Fruit fly (Drosophila melanogaster) whole organism, embryonic: Measurements from ENCODE around the gene CG15922.

ENCODE experiments used
- CG12071 ChIP-seq: fragments of 200-800 bp; sonication (Bioruptor generic); optimal IDR thresholded peaks from 3 replicates; lab custom pipeline; 2018; ENCODE audit warnings: missing biosample characterization, mild to moderate bottlenecking, missing genetic modification characterization
- CG12391 ChIP-seq: fragments of 200-800 bp; sonication (Bioruptor generic); optimal IDR thresholded peaks from 3 replicates; lab custom pipeline; 2018; ENCODE audit warnings: missing biosample characterization, mild to moderate bottlenecking, missing genetic modification characterization, moderate library complexity
- CG13123 ChIP-seq: fragments of 200-800 bp; sonication (Bioruptor generic); optimal IDR thresholded peaks from 2 replicates; lab custom pipeline; 2016; ENCODE audit warnings: missing biosample characterization, missing genetic modification characterization
- CG14050 ChIP-seq: fragments of 200-800 bp; sonication (Bioruptor generic); IDR thresholded peaks from 3 replicates; pipeline ENCODE4 v1.3.6; 2022; ENCODE audit warnings: missing biosample characterization, missing genetic modification characterization
- CG15011 ChIP-seq: fragments of 200-800 bp; sonication (Bioruptor generic); optimal IDR thresholded peaks from 3 replicates; lab custom pipeline; 2018; ENCODE audit warnings: missing biosample characterization, mild to moderate bottlenecking, missing genetic modification characterization
- CG16813 ChIP-seq: fragments of 200-800 bp; sonication (Bioruptor generic); IDR thresholded peaks from 3 replicates; pipeline ENCODE4 v1.3.6; 2022; ENCODE audit warnings: missing biosample characterization, missing genetic modification characterization; ENCODE audit not compliant: partially characterized antibody
- CG17359 ChIP-seq: fragments of 200-800 bp; sonication (Bioruptor generic); optimal IDR thresholded peaks from 3 replicates; lab custom pipeline; 2018; ENCODE audit warnings: missing biosample characterization, mild to moderate bottlenecking, missing genetic modification characterization, moderate library complexity
- CG17802 ChIP-seq: fragments of 200-800 bp; sonication (Bioruptor generic); optimal IDR thresholded peaks from 2 replicates; lab custom pipeline; 2018; ENCODE audit warnings: missing biosample characterization, mild to moderate bottlenecking, missing genetic modification characterization, moderate library complexity
- CG18599 ChIP-seq: fragments of 200-800 bp; sonication (Bioruptor generic); optimal IDR thresholded peaks from 3 replicates; lab custom pipeline; 2017; ENCODE audit warnings: missing biosample characterization, missing genetic modification characterization, mild to moderate bottlenecking, moderate library complexity, missing genetic modification reagents
- CG31441 ChIP-seq: fragments of 200-800 bp; sonication (Bioruptor generic); IDR thresholded peaks from 2 replicates; pipeline ENCODE4 v1.3.6; 2022; ENCODE audit warnings: missing biosample characterization, missing genetic modification characterization
- CG34422 ChIP-seq: fragments of 200-800 bp; sonication (Bioruptor generic); IDR thresholded peaks from 3 replicates; pipeline ENCODE4 v1.3.6; 2022; ENCODE audit warnings: missing biosample characterization, missing genetic modification characterization
- CG7271 ChIP-seq: fragments of 200-800 bp; sonication (Bioruptor generic); optimal IDR thresholded peaks from 2 replicates; lab custom pipeline; 2018; ENCODE audit warnings: missing biosample characterization, mild to moderate bottlenecking, missing genetic modification characterization, moderate library complexity
- CG9932 ChIP-seq: fragments of 200-800 bp; sonication (Bioruptor generic); IDR thresholded peaks from 2 replicates; pipeline ENCODE4 v1.3.6; 2022; ENCODE audit warnings: missing biosample characterization, missing genetic modification characterization
- HLH54F ChIP-seq: fragments of 200-800 bp; sonication (Bioruptor generic); optimal IDR thresholded peaks from 3 replicates; lab custom pipeline; 2016; ENCODE audit warnings: missing biosample characterization, missing genetic modification characterization
- Hand ChIP-seq: fragments of 200-800 bp; sonication (Bioruptor generic); optimal IDR thresholded peaks from 2 replicates; lab custom pipeline; 2017; ENCODE audit warnings: mild to moderate bottlenecking, missing biosample characterization, missing genetic modification reagents, missing genetic modification characterization
- HmgD ChIP-seq: fragments of 200-800 bp; sonication (Bioruptor generic); optimal IDR thresholded peaks from 3 replicates; lab custom pipeline; 2016; ENCODE audit warnings: missing biosample characterization, missing genetic modification characterization
- Jarid2 ChIP-seq: fragments of 200-800 bp; sonication (Bioruptor generic); optimal IDR thresholded peaks from 3 replicates; lab custom pipeline; 2017; ENCODE audit warnings: mild to moderate bottlenecking, missing biosample characterization, missing genetic modification reagents, missing genetic modification characterization
- MESR4 ChIP-seq: fragments of 200-800 bp; sonication (Bioruptor generic); optimal IDR thresholded peaks from 2 replicates; lab custom pipeline; 2018; ENCODE audit warnings: missing biosample characterization, mild to moderate bottlenecking, missing genetic modification characterization, moderate library complexity
- NC2α ChIP-seq: fragments of 200-800 bp; sonication (Bioruptor generic); optimal IDR thresholded peaks from 2 replicates; lab custom pipeline; 2016; ENCODE audit warnings: missing biosample characterization, missing genetic modification characterization
- Poxn ChIP-seq: fragments of 200-800 bp; sonication (Bioruptor generic); IDR thresholded peaks from 2 replicates; pipeline ENCODE4 v1.3.6; 2022; ENCODE audit warnings: missing biosample characterization, missing genetic modification characterization
- Ravus ChIP-seq: fragments of 200-800 bp; sonication (Bioruptor generic); IDR thresholded peaks from 2 replicates; pipeline ENCODE4 v1.3.6; 2022; ENCODE audit warnings: missing biosample characterization, missing genetic modification characterization
- Rx ChIP-seq: fragments of 200-800 bp; sonication (Bioruptor generic); IDR thresholded peaks from 2 replicates; pipeline ENCODE4 v1.3.6; 2022; ENCODE audit warnings: missing biosample characterization, missing genetic modification characterization
- Ssrp ChIP-seq: fragments of 200-800 bp; sonication (Bioruptor generic); optimal IDR thresholded peaks from 2 replicates; lab custom pipeline; 2018; ENCODE audit warnings: missing biosample characterization, mild to moderate bottlenecking, missing genetic modification characterization, moderate library complexity
- Taf1 ChIP-seq: fragments of 200-800 bp; sonication (Bioruptor generic); IDR thresholded peaks from 2 replicates; pipeline ENCODE4 v1.3.6; 2022; ENCODE audit warnings: missing biosample characterization, missing genetic modification characterization
- amos ChIP-seq: fragments of 200-800 bp; sonication (Bioruptor generic); IDR thresholded peaks from 2 replicates; pipeline ENCODE4 v1.3.6; 2022; ENCODE audit warnings: missing biosample characterization, missing genetic modification characterization; ENCODE audit not compliant: partially characterized antibody
- bab2 ChIP-seq: fragments of 200-800 bp; sonication (Bioruptor generic); optimal IDR thresholded peaks from 2 replicates; lab custom pipeline; 2016; ENCODE audit warnings: missing biosample characterization, missing genetic modification characterization
- crol ChIP-seq: fragments of 200-800 bp; sonication (Bioruptor generic); IDR thresholded peaks from 2 replicates; pipeline ENCODE4 v1.3.6; 2022; ENCODE audit warnings: missing biosample characterization, missing genetic modification characterization
- ems ChIP-seq: fragments of 200-800 bp; sonication (Bioruptor generic); optimal IDR thresholded peaks from 3 replicates; lab custom pipeline; 2016; ENCODE audit warnings: missing biosample characterization, missing genetic modification characterization
- exex ChIP-seq: fragments of 200-800 bp; sonication (Bioruptor generic); optimal IDR thresholded peaks from 4 replicates; lab custom pipeline; 2018; ENCODE audit warnings: missing biosample characterization, mild to moderate bottlenecking, missing genetic modification characterization, moderate library complexity
- fru ChIP-seq: fragments of >200 bp; optimal IDR thresholded peaks from 2 replicates; lab custom pipeline; 2017
- gem ChIP-seq: fragments of 200-800 bp; sonication (Bioruptor generic); optimal IDR thresholded peaks from 2 replicates; lab custom pipeline; 2019; ENCODE audit warnings: missing biosample characterization, mild to moderate bottlenecking, missing genetic modification characterization, moderate library complexity
- gfzf ChIP-seq: fragments of 200-800 bp; sonication (Bioruptor generic); optimal IDR thresholded peaks from 2 replicates; lab custom pipeline; 2016; ENCODE audit warnings: missing biosample characterization, mild to moderate bottlenecking, missing genetic modification characterization, moderate library complexity
- grn ChIP-seq: fragments of 200-800 bp; sonication (Bioruptor generic); optimal IDR thresholded peaks from 3 replicates; lab custom pipeline; 2017; ENCODE audit warnings: missing biosample characterization, missing genetic modification characterization
- h ChIP-seq: fragments of >200 bp; optimal IDR thresholded peaks from 2 replicates; lab custom pipeline; 2017
- ham ChIP-seq: fragments of 200-800 bp; sonication (Bioruptor generic); IDR thresholded peaks from 2 replicates; pipeline ENCODE4 v1.3.6; 2022; ENCODE audit warnings: missing biosample characterization, missing genetic modification characterization
- her ChIP-seq: fragments of 200-800 bp; sonication (Bioruptor generic); optimal IDR thresholded peaks from 2 replicates; lab custom pipeline; 2016; ENCODE audit warnings: missing biosample characterization, missing genetic modification characterization
- hkb ChIP-seq, 2 experiments: fragments of 200-800 bp in 1 of 2; fragments of >200 bp in 1 of 2; sonication (Bioruptor generic) in 1 of 2; IDR thresholded peaks in 1 of 2; optimal IDR thresholded peaks in 1 of 2; 2 replicates each; pipeline versions ENCODE4 v1.3.6 to Lab custom; 2017 to 2022; ENCODE audit warnings: missing biosample characterization in 1 of 2, missing genetic modification characterization in 1 of 2
- kni ChIP-seq: fragments of 200-800 bp; sonication (Bioruptor generic); optimal IDR thresholded peaks from 3 replicates; lab custom pipeline; 2017; ENCODE audit warnings: mild to moderate bottlenecking, missing biosample characterization, missing genetic modification reagents, missing genetic modification characterization
- lab ChIP-seq: fragments of 200-800 bp; sonication (Bioruptor generic); optimal IDR thresholded peaks from 3 replicates; lab custom pipeline; 2017; ENCODE audit warnings: missing biosample characterization, missing genetic modification characterization, mild to moderate bottlenecking, moderate library complexity, missing genetic modification reagents
- mam ChIP-seq: fragments of 200-800 bp; sonication (Bioruptor generic); optimal IDR thresholded peaks from 3 replicates; lab custom pipeline; 2016; ENCODE audit warnings: missing biosample characterization, missing genetic modification characterization
- mirr ChIP-seq: fragments of 200-800 bp; sonication (Bioruptor generic); optimal IDR thresholded peaks from 3 replicates; lab custom pipeline; 2018; ENCODE audit warnings: missing biosample characterization, mild to moderate bottlenecking, missing genetic modification characterization
- nerfin-2 ChIP-seq: fragments of 200-800 bp; sonication (Bioruptor generic); IDR thresholded peaks from 2 replicates; pipeline ENCODE4 v1.3.6; 2022; ENCODE audit warnings: missing biosample characterization, missing genetic modification characterization; ENCODE audit not compliant: partially characterized antibody
- org-1 ChIP-seq: fragments of 200-800 bp; sonication (Bioruptor generic); optimal IDR thresholded peaks from 2 replicates; lab custom pipeline; 2017; ENCODE audit warnings: missing biosample characterization, missing genetic modification characterization
- pita ChIP-seq: fragments of 200-800 bp; sonication (Bioruptor generic); optimal IDR thresholded peaks from 2 replicates; lab custom pipeline; 2017; ENCODE audit warnings: missing biosample characterization, mild to moderate bottlenecking, missing genetic modification characterization
- pzg ChIP-seq: fragments of 200-800 bp; sonication (Bioruptor generic); optimal IDR thresholded peaks from 3 replicates; lab custom pipeline; 2018; ENCODE audit warnings: missing biosample characterization, mild to moderate bottlenecking, missing genetic modification characterization, moderate library complexity
- tio ChIP-seq: fragments of 200-800 bp; sonication (Bioruptor generic); optimal IDR thresholded peaks from 2 replicates; lab custom pipeline; 2017; ENCODE audit warnings: missing biosample characterization, missing genetic modification characterization, inconsistent platforms
- vnd ChIP-seq: fragments of 200-800 bp; sonication (Bioruptor generic); IDR thresholded peaks from 3 replicates; pipeline ENCODE4 v1.3.6; 2022; ENCODE audit warnings: missing biosample characterization, missing genetic modification characterization; ENCODE audit not compliant: partially characterized antibody
- wek ChIP-seq: fragments of 200-800 bp; sonication (Bioruptor generic); optimal IDR thresholded peaks from 3 replicates; lab custom pipeline; 2018; ENCODE audit warnings: missing biosample characterization, mild to moderate bottlenecking, missing genetic modification characterization, moderate library complexity
- yki ChIP-seq: fragments of >200 bp; optimal IDR thresholded peaks from 3 replicates; lab custom pipeline; 2018

Gene CG15922

DNA sequence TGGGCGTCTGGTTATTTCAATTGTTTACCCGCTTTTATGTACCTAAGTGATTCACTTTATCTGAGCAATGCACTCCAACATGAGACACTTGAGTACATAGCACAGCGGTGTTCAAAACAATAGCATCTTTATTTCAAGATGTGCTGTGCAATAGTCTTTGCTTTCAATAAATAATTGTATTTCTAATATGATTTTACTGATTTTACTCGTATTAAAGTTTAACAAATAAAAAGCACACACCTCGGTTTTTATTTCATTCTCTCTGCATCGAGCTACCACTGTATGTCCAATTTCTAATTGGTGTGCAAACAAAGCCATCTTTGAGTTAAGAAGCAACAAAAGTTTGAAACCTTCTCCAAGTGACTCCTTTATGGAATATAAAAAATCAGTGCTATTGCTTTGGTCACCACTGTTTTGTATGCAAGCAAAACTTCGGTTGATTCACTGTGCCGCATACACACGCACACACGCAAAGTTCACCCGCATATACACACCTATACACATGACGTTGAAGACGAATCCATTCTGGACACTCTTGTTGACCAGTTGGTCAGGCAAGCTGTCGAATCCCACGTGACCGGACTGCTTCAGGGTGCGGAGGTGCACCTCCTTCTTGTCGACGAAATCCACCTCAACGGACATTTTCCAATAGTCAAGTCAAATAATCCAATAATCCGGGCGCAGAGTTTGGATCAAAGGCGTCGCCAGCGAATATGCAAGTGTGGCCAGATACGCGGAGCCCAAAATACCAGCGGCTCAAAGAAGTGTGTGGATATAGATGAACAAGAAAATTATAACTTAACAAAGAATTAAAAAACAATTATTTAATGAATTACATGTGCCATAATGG lies 27.8 kb upstream of the CG15922 start, which contains the start of gene Septin2 (continued):
- TF ChIP-seq bab2 (GFP tag; lab: Kevin White, UChicago) (peak; percentile 76), kni (GFP tag; lab: Kevin White, UChicago) (peak; percentile 71), HLH54F (peak; percentile 50), fru (lab: Kevin White, UChicago) (no peak), Hand (GFP tag; lab: Kevin White, UChicago) (peak; percentile 33), CG7271 (no peak), CG18599 (GFP tag; lab: Kevin White, UChicago) (peak; percentile 79), pzg (peak; percentile 44), grn (GFP tag; lab: Kevin White, UChicago) (no peak), amos (no peak; the same call in 1 of the 2 replicates), Rx (GFP tag; lab: Robert Waterston, UW) (peak; percentile 42; the same call in 1 of the 2 replicates), gem (tag; lab: Kevin White, UChicago) (peak; percentile 88), CG12071 (GFP tag; lab: Kevin White, UChicago) (peak; percentile 77), MESR4 (GFP tag; lab: Kevin White, UChicago) (peak; percentile 97), pita (GFP tag; lab: Kevin White, UChicago) (no peak), crol (GFP tag; lab: Robert Waterston, UW) (0 out of 2 replicates have a peak, but pooled peaks have one; percentile 8), hkb (optimal IDR thresholded peaks at IDR 0.05; lab: Kevin White, UChicago) (no peak), hkb (GFP tag; IDR thresholded peaks at IDR 0.05; lab: Robert Waterston, UW) (peak; percentile 82), Jarid2 (GFP tag; lab: Kevin White, UChicago) (no peak), CG17802 (tag; lab: Kevin White, UChicago) (peak; percentile 66), HmgD (GFP tag; lab: Kevin White, UChicago) (no peak), Poxn (GFP tag; lab: Robert Waterston, UW) (no peak), exex (tag; lab: Kevin White, UChicago) (no peak), CG31441 (GFP tag; lab: Robert Waterston, UW) (peak; percentile 72), Taf1 (GFP tag; lab: Robert Waterston, UW) (no peak), ems (peak; percentile 49), yki (lab: Kevin White, UChicago) (no peak), gfzf (GFP tag; lab: Kevin White, UChicago) (peak; percentile 72), nerfin-2 (GFP tag; lab: Robert Waterston, UW) (no peak), CG14050 (peak; percentile 42; the same call in 1 of the 3 replicates), Ravus (GFP tag; lab: Robert Waterston, UW) (no peak), vnd (no peak), CG13123 (GFP tag; lab: Kevin White, UChicago) (peak; percentile 23), lab (GFP tag; lab: Kevin White, UChicago) (peak; percentile 82), mam (GFP tag; lab: Kevin White, UChicago) (peak; percentile 22), CG12391 (peak; percentile 76), tio (GFP tag; lab: Kevin White, UChicago) (peak; percentile 88), wek (GFP tag; lab: Kevin White, UChicago) (peak; percentile 45), CG17359 (tag; lab: Kevin White, UChicago) (peak; percentile 85), CG15011 (GFP tag; lab: Kevin White, UChicago) (peak; percentile 68), CG16813 (0 out of 3 replicates have a peak, but pooled peaks have one; percentile 6), NC2α (GFP tag; lab: Kevin White, UChicago) (peak; percentile 46), Ssrp (tag; lab: Kevin White, UChicago) (peak; percentile 82), org-1 (GFP tag; lab: Kevin White, UChicago) (peak; percentile 82), CG9932 (GFP tag; lab: Robert Waterston, UW) (no peak), mirr (GFP tag; lab: Kevin White, UChicago) (no peak), her (GFP tag; lab: Kevin White, UChicago) (no peak), ham (no peak), CG34422 (GFP tag; lab: Robert Waterston, UW) (peak; percentile 61), h (lab: Kevin White, UChicago) (no peak)
